Worm (Caenorhabditis elegans): ENCODE measurements around the gene fbxa-96.

fbxa-96 gene

ce11 chrX:15079406-15079805, 19.2 kb upstream of the fbxa-96 start (continued):
- TF ChIP-seq nhr-71 (tag; optimal IDR thresholded peaks at IDR 0.05) (peak; percentile 69), lin-35 (GFP tag; optimal IDR thresholded peaks at IDR 0.05) (peak in 1 of 2 experiments; percentile 45), pqm-1 (tag; optimal IDR thresholded peaks at IDR 0.05) (no peak), mab-9 (GFP tag; IDR thresholded peaks at IDR 0.05) (no peak), fkh-4 (tag; optimal IDR thresholded peaks at IDR 0.05; ENCODE audit: borderline replicate concordance) (no peak), hlh-17 (GFP tag; optimal IDR thresholded peaks at IDR 0.05; ENCODE audit: borderline replicate concordance) (no peak), nhr-28 (tag; optimal IDR thresholded peaks at IDR 0.05) (no peak), C34B4.2 (tag; optimal IDR thresholded peaks at IDR 0.05) (no peak), elt-2 (tag; optimal IDR thresholded peaks at IDR 0.05) (no peak), irx-1 (tag; optimal IDR thresholded peaks at IDR 0.05) (no peak), nhr-85 (tag) (peak; percentile 92), unc-130 (tag; optimal IDR thresholded peaks at IDR 0.05) (peak; percentile 63), zip-4 (GFP tag; optimal IDR thresholded peaks at IDR 0.05) (no peak), skn-1 (tag; optimal IDR thresholded peaks at IDR 0.05) (no peak), snu-23 (GFP tag; optimal IDR thresholded peaks at IDR 0.05) (peak; percentile 56), lsy-2 (tag; optimal IDR thresholded peaks at IDR 0.05) (peak in 1 of 2 experiments; percentile 32), tbx-2 (tag; optimal IDR thresholded peaks at IDR 0.05) (peak; percentile 40), nhr-76 (tag; optimal IDR thresholded peaks at IDR 0.05) (no peak), ceh-88 (GFP tag; IDR thresholded peaks at IDR 0.05) (no peak), lin-13 (GFP tag; optimal IDR thresholded peaks at IDR 0.05) (no peak)

- TF ChIP-seq ceh-8 (GFP tag; optimal IDR thresholded peaks at IDR 0.05) (no peak), unc-86 (tag; optimal IDR thresholded peaks at IDR 0.05) (no peak), F16B12.6 (tag; optimal IDR thresholded peaks at IDR 0.05) (no peak), efl-1 (optimal IDR thresholded peaks at IDR 0.05) (no peak), efl-1 (GFP tag; optimal IDR thresholded peaks at IDR 0.05 in 1 of 2) (no peak), nhr-90 (tag; optimal IDR thresholded peaks at IDR 0.05; ENCODE audit: poor library complexity) (no peak), mab-9 (GFP tag; IDR thresholded peaks at IDR 0.05) (no peak), unc-62 (GFP tag; optimal IDR thresholded peaks at IDR 0.05) (no peak), nhr-28 (tag; optimal IDR thresholded peaks at IDR 0.05) (no peak), ama-1 (optimal IDR thresholded peaks at IDR 0.05) (no peak), zip-4 (GFP tag; optimal IDR thresholded peaks at IDR 0.05) (no peak), unc-98 (GFP tag; IDR thresholded peaks at IDR 0.05) (no peak), snu-23 (GFP tag; optimal IDR thresholded peaks at IDR 0.05) (no peak), C16A3.4 (tag; optimal IDR thresholded peaks at IDR 0.05) (no peak)
Measured at ce11 chrX:15078276-15078675, 18.1 kb upstream of the fbxa-96 start.

ce11 chrX:15077597-15078261, 17.5 kb upstream of the fbxa-96 start, which contains the start of the genes H40L08.8, H40L08.2 and H40L08.7:
TSS of gene H40L08.8 (minus strand) at chrX:15077633.
TSS of gene H40L08.2 (minus strand) at chrX:15077744.
TSS of gene H40L08.7 (minus strand) at chrX:15077744.
- peak; percentile 90 for TF ChIP-seq nhr-85 (tag)
- TF ChIP-seq fkh-4 (tag; optimal IDR thresholded peaks at IDR 0.05; ENCODE audit: borderline replicate concordance) = no peak
- no peak for TF ChIP-seq tlp-1 (tag; optimal IDR thresholded peaks at IDR 0.05)
- peak; percentile 48 for TF ChIP-seq nhr-19 (GFP tag; conservative IDR thresholded peaks at IDR 0.05)
- TF ChIP-seq elt-3 (tag; optimal IDR thresholded peaks at IDR 0.05) = peak in 3 of 6 experiments; percentile 4 to 32 (median 17)
- no peak for TF ChIP-seq C16A3.4 (tag; optimal IDR thresholded peaks at IDR 0.05)
- peak; percentile 41 for TF ChIP-seq tbx-2 (tag; optimal IDR thresholded peaks at IDR 0.05)
- peak in 1 of 2 experiments; percentile 41 for TF ChIP-seq mdl-1 (tag; optimal IDR thresholded peaks at IDR 0.05)
- peak; percentile 33; the same call in 1 of the 2 replicates for TF ChIP-seq grh-1 (GFP tag; IDR thresholded peaks at IDR 0.05)
- TF ChIP-seq nhr-20 (tag; optimal IDR thresholded peaks at IDR 0.05) = peak; percentile 82
- TF ChIP-seq lin-14 (GFP tag; optimal IDR thresholded peaks at IDR 0.05) = peak; percentile 74
- TF ChIP-seq lir-3 (tag; optimal IDR thresholded peaks at IDR 0.05; ENCODE audit: poor library complexity) = no peak
- TF ChIP-seq unc-62 (GFP tag; optimal IDR thresholded peaks at IDR 0.05) = no peak
- peak; percentile 16 for TF ChIP-seq nhr-47 (tag; optimal IDR thresholded peaks at IDR 0.05)
- peak; percentile 82 for TF ChIP-seq ama-1 (optimal IDR thresholded peaks at IDR 0.05)
- TF ChIP-seq aly-2 (tag; optimal IDR thresholded peaks at IDR 0.05) = no peak
- peak; percentile 53 for TF ChIP-seq blmp-1 (tag; optimal IDR thresholded peaks at IDR 0.05)
- no peak for TF ChIP-seq nhr-77 (tag; optimal IDR thresholded peaks at IDR 0.05)
- TF ChIP-seq lin-35 (GFP tag; optimal IDR thresholded peaks at IDR 0.05) = peak in 1 of 2 experiments; percentile 56
- TF ChIP-seq nhr-28 (tag; optimal IDR thresholded peaks at IDR 0.05) = no peak
- no peak for TF ChIP-seq ets-5 (GFP tag; IDR thresholded peaks at IDR 0.05)
- peak; percentile 58 for TF ChIP-seq nhr-90 (tag; optimal IDR thresholded peaks at IDR 0.05; ENCODE audit: poor library complexity)
- peak in 1 of 2 experiments; percentile 11 for TF ChIP-seq lsy-2 (tag; optimal IDR thresholded peaks at IDR 0.05)
- no peak for TF ChIP-seq hlh-17 (GFP tag; optimal IDR thresholded peaks at IDR 0.05; ENCODE audit: borderline replicate concordance)
- peak; percentile 71 for TF ChIP-seq nhr-71 (tag; optimal IDR thresholded peaks at IDR 0.05)
- TF ChIP-seq elt-2 (tag; optimal IDR thresholded peaks at IDR 0.05) = no peak
- TF ChIP-seq jun-1 (tag; optimal IDR thresholded peaks at IDR 0.05) = no peak
- TF ChIP-seq snu-23 (GFP tag; optimal IDR thresholded peaks at IDR 0.05) = peak; percentile 61

All from whole organism, L1 larva.